Fruit fly (Drosophila melanogaster) whole organism, embryonic: ENCODE results near the gene Lgr3.

Experiments used
- CG10321 ChIP-seq: fragments of 200-800 bp; sonication (Bioruptor generic); IDR thresholded peaks from 2 replicates; pipeline ENCODE4 v1.3.6; 2022; ENCODE audit warnings: missing biosample characterization, missing genetic modification characterization
- CG10565 ChIP-seq: fragments of 200-800 bp; sonication (Bioruptor generic); optimal IDR thresholded peaks from 3 replicates; lab custom pipeline; 2016; ENCODE audit warnings: missing biosample characterization, mild to moderate bottlenecking, missing genetic modification characterization
- CG12071 ChIP-seq: fragments of 200-800 bp; sonication (Bioruptor generic); optimal IDR thresholded peaks from 3 replicates; lab custom pipeline; 2018; ENCODE audit warnings: missing biosample characterization, mild to moderate bottlenecking, missing genetic modification characterization
- CG13287 ChIP-seq: fragments of 200-800 bp; sonication (Bioruptor generic); IDR thresholded peaks from 2 replicates; pipeline ENCODE4 v1.3.6; 2022; ENCODE audit warnings: missing biosample characterization, missing genetic modification characterization; ENCODE audit not compliant: partially characterized antibody
- CG1603 ChIP-seq: fragments of 200-800 bp; sonication (Bioruptor generic); optimal IDR thresholded peaks from 2 replicates; lab custom pipeline; 2019; ENCODE audit warnings: missing biosample characterization, mild to moderate bottlenecking, missing genetic modification characterization, moderate library complexity
- CG2116 ChIP-seq: fragments of 200-800 bp; sonication (Bioruptor generic); optimal IDR thresholded peaks from 3 replicates; lab custom pipeline; 2018; ENCODE audit warnings: missing biosample characterization, mild to moderate bottlenecking, missing genetic modification characterization
- CG2120 ChIP-seq: fragments of 200-800 bp; sonication (Bioruptor generic); optimal IDR thresholded peaks from 3 replicates; lab custom pipeline; 2016; ENCODE audit warnings: missing biosample characterization, missing genetic modification characterization
- CG43689 ChIP-seq: fragments of 200-800 bp; sonication (Bioruptor generic); IDR thresholded peaks from 2 replicates; pipeline ENCODE4 v1.3.6; 2022; ENCODE audit warnings: missing biosample characterization, missing genetic modification characterization
- CG4404 ChIP-seq: fragments of 200-800 bp; sonication (Bioruptor generic); IDR thresholded peaks from 2 replicates; pipeline ENCODE4 v1.3.6; 2022; ENCODE audit warnings: missing biosample characterization, missing genetic modification characterization
- CG4617 ChIP-seq: fragments of 200-800 bp; sonication (Bioruptor generic); optimal IDR thresholded peaks from 3 replicates; lab custom pipeline; 2016; ENCODE audit warnings: missing biosample characterization, missing genetic modification characterization, borderline replicate concordance
- CG7928 ChIP-seq: fragments of 200-800 bp; sonication (Bioruptor generic); optimal IDR thresholded peaks from 2 replicates; lab custom pipeline; 2017; ENCODE audit warnings: missing biosample characterization, mild to moderate bottlenecking, missing genetic modification characterization
- CG8478 ChIP-seq: fragments of >200 bp; optimal IDR thresholded peaks from 2 replicates; lab custom pipeline; 2018
- CG9797 ChIP-seq: fragments of 200-800 bp; sonication (Bioruptor generic); optimal IDR thresholded peaks from 3 replicates; lab custom pipeline; 2018; ENCODE audit warnings: missing biosample characterization, mild to moderate bottlenecking, missing genetic modification characterization
- CG9817 ChIP-seq: fragments of 200-800 bp; sonication (Bioruptor generic); optimal IDR thresholded peaks from 2 replicates; lab custom pipeline; 2018; ENCODE audit warnings: missing biosample characterization, mild to moderate bottlenecking, missing genetic modification characterization, moderate library complexity
- Dek ChIP-seq: fragments of 200-800 bp; sonication (Bioruptor generic); optimal IDR thresholded peaks from 3 replicates; lab custom pipeline; 2019; ENCODE audit warnings: missing biosample characterization, mild to moderate bottlenecking, missing genetic modification characterization, moderate library complexity
- Dll ChIP-seq: fragments of 200-800 bp; sonication (Bioruptor generic); IDR thresholded peaks from 4 replicates; pipeline ENCODE4 v1.3.6; 2022; ENCODE audit warnings: missing biosample characterization, missing genetic modification characterization; ENCODE audit not compliant: partially characterized antibody
- Dref ChIP-seq: fragments of 200-800 bp; sonication (Bioruptor generic); IDR thresholded peaks from 2 replicates; pipeline ENCODE4 v1.3.6; 2022; ENCODE audit warnings: missing biosample characterization, missing genetic modification characterization
- Ets65A ChIP-seq: fragments of 200-800 bp; sonication (Bioruptor generic); peaks from one replicate; lab custom pipeline; 2016; ENCODE audit warnings: missing biosample characterization, missing genetic modification characterization
- Fer3 ChIP-seq: fragments of 200-800 bp; sonication (Bioruptor generic); optimal IDR thresholded peaks from 2 replicates; lab custom pipeline; 2018; ENCODE audit warnings: missing biosample characterization, mild to moderate bottlenecking, missing genetic modification characterization, moderate library complexity
- Hsf ChIP-seq: fragments of 200-800 bp; sonication (Bioruptor generic); optimal IDR thresholded peaks from 3 replicates; lab custom pipeline; 2016; ENCODE audit warnings: missing biosample characterization, missing genetic modification characterization
- Med ChIP-seq: fragments of 200-800 bp; sonication (Bioruptor generic); peaks from one replicate; lab custom pipeline; 2016; ENCODE audit warnings: missing biosample characterization, missing genetic modification characterization, mild to moderate bottlenecking, inconsistent platforms, moderate library complexity
- Myb ChIP-seq: fragments of 200-800 bp; sonication (Bioruptor generic); optimal IDR thresholded peaks from 2 replicates; lab custom pipeline; 2016; ENCODE audit warnings: missing biosample characterization, missing genetic modification characterization
- NC2β ChIP-seq: fragments of 200-800 bp; sonication (Bioruptor generic); optimal IDR thresholded peaks from 2 replicates; lab custom pipeline; 2016; ENCODE audit warnings: missing biosample characterization, missing genetic modification characterization
- Nf-YC ChIP-seq: fragments of 200-800 bp; optimal IDR thresholded peaks from 3 replicates; lab custom pipeline; 2019; ENCODE audit warnings: missing biosample characterization, mild to moderate bottlenecking, missing genetic modification characterization, moderate library complexity
- Opbp ChIP-seq: fragments of 200-800 bp; sonication (Bioruptor generic); IDR thresholded peaks from 3 replicates; pipeline ENCODE4 v1.3.6; 2022; ENCODE audit warnings: missing biosample characterization, missing genetic modification characterization; ENCODE audit not compliant: partially characterized antibody
- Pdp1 ChIP-seq, 2 experiments: fragments of 200-800 bp; sonication (Bioruptor generic); optimal IDR thresholded peaks; 3 replicates each; lab custom pipeline; 2016; ENCODE audit warnings: missing biosample characterization in 2 of 2, missing genetic modification characterization in 2 of 2, mild to moderate bottlenecking in 1 of 2, moderate library complexity in 1 of 2
- Scr ChIP-seq: fragments of 200-800 bp; sonication (Bioruptor generic); IDR thresholded peaks from 2 replicates; pipeline ENCODE4 v1.3.6; 2022; ENCODE audit warnings: missing biosample characterization, missing genetic modification characterization; ENCODE audit not compliant: partially characterized antibody
- Stat92E ChIP-seq, 3 experiments: fragments of >200 bp in 2 of 3; fragments of 200-800 bp in 1 of 3; sonication (Bioruptor generic) in 1 of 3; optimal IDR thresholded peaks; 2 replicates each; lab custom pipeline; 2017 to 2019; ENCODE audit warnings: missing biosample characterization in 3 of 3, missing genetic modification characterization in 3 of 3, mild to moderate bottlenecking in 1 of 3, moderate library complexity in 1 of 3
- ab ChIP-seq: fragments of 200-800 bp; sonication (Bioruptor generic); optimal IDR thresholded peaks from 2 replicates; lab custom pipeline; 2016; ENCODE audit warnings: missing biosample characterization, missing genetic modification characterization
- al ChIP-seq: fragments of 200-800 bp; sonication (Bioruptor generic); IDR thresholded peaks from 2 replicates; pipeline ENCODE4 v1.3.6; 2022; ENCODE audit warnings: missing biosample characterization, missing genetic modification characterization
- ato ChIP-seq: fragments of 200-800 bp; sonication (Bioruptor generic); IDR thresholded peaks from 2 replicates; pipeline ENCODE4 v1.3.6; 2022; ENCODE audit warnings: missing biosample characterization, missing genetic modification characterization; ENCODE audit not compliant: partially characterized antibody
- croc ChIP-seq: fragments of 200-800 bp; sonication (Bioruptor generic); conservative IDR thresholded peaks from 3 replicates; pipeline ENCODE4 v1.3.6; 2022; ENCODE audit warnings: missing biosample characterization, missing genetic modification characterization
- dmrt99B ChIP-seq: fragments of 200-800 bp; sonication (Bioruptor generic); optimal IDR thresholded peaks from 2 replicates; lab custom pipeline; 2018; ENCODE audit warnings: missing biosample characterization, mild to moderate bottlenecking, missing genetic modification characterization, moderate library complexity
- fd3F ChIP-seq: fragments of 200-800 bp; sonication (Bioruptor generic); optimal IDR thresholded peaks from 2 replicates; lab custom pipeline; 2018; ENCODE audit warnings: missing biosample characterization, mild to moderate bottlenecking, missing genetic modification characterization, moderate library complexity
- ftz-f1 ChIP-seq: fragments of 200-800 bp; sonication (Bioruptor generic); optimal IDR thresholded peaks from 2 replicates; lab custom pipeline; 2016; ENCODE audit warnings: missing biosample characterization, missing genetic modification characterization
- gce ChIP-seq: fragments of 200-800 bp; sonication (Bioruptor generic); IDR thresholded peaks from 3 replicates; pipeline ENCODE4 v1.3.6; 2022; ENCODE audit warnings: missing biosample characterization, missing genetic modification characterization
- gt ChIP-seq: fragments of 200-800 bp; sonication (Bioruptor generic); IDR thresholded peaks from 2 replicates; pipeline ENCODE4 v1.3.6; 2022; ENCODE audit warnings: missing biosample characterization, missing genetic modification characterization
- hb ChIP-seq: fragments of 200-800 bp; sonication (Bioruptor generic); IDR thresholded peaks from 3 replicates; pipeline ENCODE4 v1.3.6; 2022; ENCODE audit warnings: missing biosample characterization, missing genetic modification characterization; ENCODE audit not compliant: partially characterized antibody
- hbn ChIP-seq: fragments of 200-800 bp; sonication (Bioruptor generic); IDR thresholded peaks from 2 replicates; pipeline ENCODE4 v1.3.6; 2022; ENCODE audit warnings: missing biosample characterization, missing genetic modification characterization; ENCODE audit not compliant: partially characterized antibody
- inv ChIP-seq: fragments of 200-800 bp; sonication (Bioruptor generic); IDR thresholded peaks from 2 replicates; pipeline ENCODE4 v1.3.6; 2022; ENCODE audit warnings: missing biosample characterization, missing genetic modification characterization; ENCODE audit not compliant: partially characterized antibody
- mam ChIP-seq: fragments of 200-800 bp; sonication (Bioruptor generic); optimal IDR thresholded peaks from 3 replicates; lab custom pipeline; 2016; ENCODE audit warnings: missing biosample characterization, missing genetic modification characterization
- pzg ChIP-seq: fragments of 200-800 bp; sonication (Bioruptor generic); optimal IDR thresholded peaks from 3 replicates; lab custom pipeline; 2018; ENCODE audit warnings: missing biosample characterization, mild to moderate bottlenecking, missing genetic modification characterization, moderate library complexity
- sima ChIP-seq: fragments of 200-800 bp; sonication (Bioruptor generic); optimal IDR thresholded peaks from 2 replicates; lab custom pipeline; 2016; ENCODE audit warnings: missing biosample characterization, missing genetic modification characterization
- sna ChIP-seq: fragments of 200-800 bp; sonication (Bioruptor generic); IDR thresholded peaks from 2 replicates; pipeline ENCODE4 v1.3.6; 2022; ENCODE audit warnings: missing biosample characterization, missing genetic modification characterization; ENCODE audit not compliant: partially characterized antibody
- sqz ChIP-seq: fragments of 200-800 bp; sonication (Bioruptor generic); optimal IDR thresholded peaks from 3 replicates; lab custom pipeline; 2018; ENCODE audit warnings: missing biosample characterization, mild to moderate bottlenecking, missing genetic modification characterization
- sug ChIP-seq: fragments of 200-800 bp; optimal IDR thresholded peaks from 2 replicates; lab custom pipeline; 2019; ENCODE audit warnings: missing biosample characterization, mild to moderate bottlenecking, missing genetic modification characterization, moderate library complexity
- tin ChIP-seq: fragments of 200-800 bp; sonication (Bioruptor generic); optimal IDR thresholded peaks from 3 replicates; lab custom pipeline; 2016; ENCODE audit warnings: missing biosample characterization, missing genetic modification characterization

Gene Lgr3

dm6 chr3R:25684859-25685258 is 19.2 kb downstream of the Lgr3 start, which contains the start of gene RpL27 (continued):
- TF ChIP-seq dmrt99B (tag; lab: Kevin White, UChicago) (peak; percentile 64), CG7928 (peak; percentile 61), Med (GFP tag; lab: Kevin White, UChicago) (peak; percentile 98), mam (peak; percentile 71), al (GFP tag; lab: Robert Waterston, UW) (peak; percentile 59), Dek (tag; lab: Kevin White, UChicago) (peak; percentile 68), CG10321 (GFP tag; lab: Robert Waterston, UW) (peak; percentile 24; the same call in 1 of the 2 replicates)

dm6 chr3R:25686698-25687420 is 21.2 kb downstream of the Lgr3 start, which contains the start of gene CLS:
Gene CLS (minus strand): TSS chr3R:25687370.
- TF ChIP-seq ftz-f1: peak; percentile 36
- TF ChIP-seq CG2116: peak; percentile 59
- no peak for TF ChIP-seq tin
- no peak for TF ChIP-seq CG12071 (GFP tag; lab: Kevin White, UChicago)
- TF ChIP-seq CG43689 (GFP tag; lab: Robert Waterston, UW): no peak
- peak; percentile 61 for TF ChIP-seq Scr (GFP tag; lab: Robert Waterston, UW)
- TF ChIP-seq CG10565: no peak
- no peak for TF ChIP-seq CG9817 (tag; lab: Kevin White, UChicago)
- peak; percentile 47 for TF ChIP-seq hbn (GFP tag; lab: Robert Waterston, UW)
- no peak for TF ChIP-seq sima (GFP tag; lab: Kevin White, UChicago)
- peak; percentile 38 for TF ChIP-seq CG1603 (tag; lab: Kevin White, UChicago)
- TF ChIP-seq gce (GFP tag; lab: Robert Waterston, UW): no peak
- no peak for TF ChIP-seq NC2β (GFP tag; lab: Kevin White, UChicago)
- no peak for TF ChIP-seq sqz
- no peak for TF ChIP-seq CG4404 (GFP tag; lab: Robert Waterston, UW)
- TF ChIP-seq ato: peak; percentile 32; the same call in 1 of the 2 replicates
- peak; percentile 34 for TF ChIP-seq CG4617 (GFP tag; lab: Kevin White, UChicago)
- TF ChIP-seq Opbp (GFP tag; lab: Robert Waterston, UW): peak; percentile 52; the same call in 2 of the 3 replicates
- no peak for TF ChIP-seq Hsf (GFP tag; lab: Kevin White, UChicago)
- no peak for TF ChIP-seq fd3F (GFP tag; lab: Kevin White, UChicago)
- TF ChIP-seq croc (GFP tag; lab: Robert Waterston, UW): no peak
- TF ChIP-seq gt: no peak
- TF ChIP-seq pzg (GFP tag; lab: Kevin White, UChicago): peak; percentile 75
- TF ChIP-seq CG8478: no peak
- TF ChIP-seq ab (GFP tag; lab: Kevin White, UChicago): no peak
- TF ChIP-seq Ets65A (GFP tag; lab: Kevin White, UChicago): no peak
- peak; percentile 54 for TF ChIP-seq CG9797
- peak; percentile 84 for TF ChIP-seq Dref
- no peak for TF ChIP-seq Fer3 (tag; lab: Kevin White, UChicago)
- TF ChIP-seq Nf-YC (tag; lab: Kevin White, UChicago): peak; percentile 43
- 0 out of 3 replicates have a peak, but pooled peaks have one; percentile 14 for TF ChIP-seq hb (GFP tag; lab: Robert Waterston, UW)
- no peak for TF ChIP-seq CG2120 (GFP tag; lab: Kevin White, UChicago)
- peak; percentile 32 for TF ChIP-seq Myb
- 0 out of 2 replicates have a peak, but pooled peaks have one; percentile 25 for TF ChIP-seq sna
- peak; percentile 14 for TF ChIP-seq sug
- TF ChIP-seq CG13287 (GFP tag; lab: Robert Waterston, UW): peak; percentile 74
- TF ChIP-seq inv: peak; percentile 15; the same call in 1 of the 2 replicates
- peak; percentile 71 for TF ChIP-seq Dll (GFP tag; lab: Robert Waterston, UW)
- no peak for TF ChIP-seq Stat92E (GFP tag; optimal IDR thresholded peaks at IDR 0.05; lab: Kevin White, UChicago)
- no peak for TF ChIP-seq Dek (tag; lab: Kevin White, UChicago)
- TF ChIP-seq Pdp1 (GFP tag; optimal IDR thresholded peaks at IDR 0.05; lab: Kevin White, UChicago): peak in 1 of 2 experiments; percentile 99
